Fruit fly (Drosophila melanogaster) whole organism, adult: ENCODE measurements around the gene Jon25Bii.

Experiments used
- CG11617 ChIP-seq: fragments of 200-800 bp; sonication (Bioruptor generic); optimal IDR thresholded peaks from 2 replicates; lab custom pipeline; 2017; ENCODE audit warnings: mild to moderate bottlenecking, missing biosample characterization, missing genetic modification reagents, missing genetic modification characterization
- CG12768 ChIP-seq: fragments of 200-800 bp; sonication (Bioruptor generic); optimal IDR thresholded peaks from 2 replicates; lab custom pipeline; 2017; ENCODE audit warnings: missing biosample characterization, missing genetic modification characterization, mild to moderate bottlenecking, moderate library complexity, missing genetic modification reagents
- CG14711 ChIP-seq: fragments of 200-800 bp; sonication (Bioruptor generic); optimal IDR thresholded peaks from 2 replicates; lab custom pipeline; 2018; ENCODE audit warnings: missing biosample characterization, mild to moderate bottlenecking, missing genetic modification characterization, moderate library complexity
- CG1620 ChIP-seq: fragments of 200-800 bp; sonication (Bioruptor generic); optimal IDR thresholded peaks from 2 replicates; lab custom pipeline; 2016; ENCODE audit warnings: missing biosample characterization, missing genetic modification characterization
- CG33017 ChIP-seq: fragments of 200-800 bp; sonication (Bioruptor generic); optimal IDR thresholded peaks from 2 replicates; lab custom pipeline; 2018; ENCODE audit warnings: missing biosample characterization, mild to moderate bottlenecking, missing genetic modification characterization, moderate library complexity
- CG5204 ChIP-seq: fragments of 200-800 bp; sonication (Bioruptor generic); optimal IDR thresholded peaks from 2 replicates; lab custom pipeline; 2016; ENCODE audit warnings: missing biosample characterization, missing genetic modification characterization
- CG7045 ChIP-seq: fragments of 200-800 bp; sonication (Bioruptor generic); optimal IDR thresholded peaks from 2 replicates; lab custom pipeline; 2017; ENCODE audit warnings: missing biosample characterization, mild to moderate bottlenecking, missing genetic modification characterization
- CG7101 ChIP-seq: fragments of 200-800 bp; sonication (Bioruptor generic); optimal IDR thresholded peaks from 2 replicates; lab custom pipeline; 2018; ENCODE audit warnings: missing biosample characterization, mild to moderate bottlenecking, missing genetic modification characterization, moderate library complexity
- Clk ChIP-seq: fragments of 200-800 bp; sonication (Bioruptor generic); optimal IDR thresholded peaks from 2 replicates; lab custom pipeline; 2017; ENCODE audit warnings: missing biosample characterization, missing genetic modification characterization
- Crg-1 ChIP-seq: fragments of 200-800 bp; sonication (Bioruptor generic); optimal IDR thresholded peaks from 2 replicates; lab custom pipeline; 2016; ENCODE audit warnings: missing biosample characterization, missing genetic modification characterization
- Hr96 ChIP-seq: fragments of 200-800 bp; sonication (Bioruptor generic); optimal IDR thresholded peaks from 2 replicates; lab custom pipeline; 2016; ENCODE audit warnings: missing biosample characterization, missing genetic modification characterization
- Mnt ChIP-seq: fragments of 200-800 bp; sonication (Bioruptor generic); optimal IDR thresholded peaks from 2 replicates; lab custom pipeline; 2016; ENCODE audit warnings: missing biosample characterization, mild to moderate bottlenecking, missing genetic modification characterization
- bab1 ChIP-seq: fragments of 200-800 bp; sonication (Bioruptor generic); optimal IDR thresholded peaks from 3 replicates; lab custom pipeline; 2019; ENCODE audit warnings: missing biosample characterization, mild to moderate bottlenecking, missing genetic modification characterization, moderate library complexity
- cic ChIP-seq: fragments of 200-800 bp; sonication (Bioruptor generic); optimal IDR thresholded peaks from 2 replicates; lab custom pipeline; 2017; ENCODE audit warnings: missing biosample characterization, mild to moderate bottlenecking, missing genetic modification characterization, moderate library complexity
- cnc ChIP-seq, 2 experiments: fragments of >200 bp; optimal IDR thresholded peaks; 2 replicates each; lab custom pipeline; 2017
- kay ChIP-seq: fragments of 200-800 bp; sonication (Bioruptor generic); peaks from one replicate; lab custom pipeline; 2016; ENCODE audit warnings: missing biosample characterization, missing genetic modification characterization, borderline replicate concordance
- ovo ChIP-seq: fragments of 200-800 bp; sonication (Bioruptor generic); optimal IDR thresholded peaks from 2 replicates; lab custom pipeline; 2016; ENCODE audit warnings: missing biosample characterization, missing genetic modification characterization
- pad ChIP-seq: fragments of 200-800 bp; sonication (Bioruptor generic); optimal IDR thresholded peaks from 3 replicates; lab custom pipeline; 2017; ENCODE audit warnings: missing biosample characterization, missing genetic modification characterization, mild to moderate bottlenecking, moderate library complexity, missing genetic modification reagents
- tj ChIP-seq: fragments of 200-800 bp; sonication (Bioruptor generic); optimal IDR thresholded peaks from 3 replicates; lab custom pipeline; 2017; ENCODE audit warnings: missing biosample characterization, mild to moderate bottlenecking, missing genetic modification characterization, moderate library complexity
- toe ChIP-seq: fragments of 200-800 bp; sonication (Bioruptor generic); optimal IDR thresholded peaks from 2 replicates; lab custom pipeline; 2016; ENCODE audit warnings: missing biosample characterization, missing genetic modification characterization

Jon25Bii gene

DNA sequence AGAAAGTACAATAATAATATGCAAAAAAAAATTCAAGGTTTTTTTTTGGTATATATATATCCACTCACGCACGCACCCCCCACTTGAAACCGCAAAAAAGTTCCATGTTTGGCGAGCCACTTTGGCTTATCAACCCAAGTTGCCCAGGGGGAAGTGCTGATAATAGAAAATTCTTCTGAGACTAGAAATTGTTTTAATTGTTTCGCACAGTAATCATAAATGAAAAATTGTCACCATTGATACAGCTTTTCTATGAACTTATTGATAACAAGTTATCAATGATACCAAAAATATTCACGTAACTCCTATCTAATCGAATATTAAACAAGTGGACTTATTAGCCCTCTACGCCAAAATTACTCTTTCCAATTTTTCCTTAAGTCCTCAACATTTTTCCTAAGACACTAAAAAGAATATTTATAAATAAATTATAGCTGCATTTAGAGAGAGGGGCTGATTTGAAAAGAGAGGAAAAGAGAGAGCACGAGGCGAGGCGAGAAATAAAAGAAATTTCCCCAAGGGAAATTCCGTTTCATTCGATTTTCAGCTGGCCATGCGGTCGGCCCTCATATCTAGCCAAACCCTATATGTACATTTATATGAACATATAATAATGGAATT lies 45.7 kb upstream of the Jon25Bii start:
- TF ChIP-seq pad = no peak
- peak; percentile 79 for TF ChIP-seq kay (GFP tag; lab: Kevin White, UChicago)
- no peak for TF ChIP-seq CG7045 (GFP tag; lab: Kevin White, UChicago)
- TF ChIP-seq cic (GFP tag; lab: Kevin White, UChicago) = peak; percentile 8
- no peak for TF ChIP-seq ovo (GFP tag; lab: Kevin White, UChicago)

DNA sequence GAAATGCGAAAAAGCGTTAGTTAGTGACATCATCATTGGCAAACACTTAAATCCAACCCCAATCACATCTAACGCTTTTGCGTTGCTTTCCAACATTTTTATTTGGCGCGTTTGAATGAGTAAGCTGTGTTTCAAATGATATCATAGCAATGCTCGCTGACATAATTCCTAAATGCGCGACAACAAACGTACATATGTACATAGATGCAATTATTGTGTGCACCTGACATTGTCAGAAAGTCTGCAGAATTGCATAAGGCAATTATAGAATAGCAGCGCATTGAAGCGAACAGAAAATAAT lies 45.3 kb upstream of the Jon25Bii start:
- TF ChIP-seq bab1 (GFP tag; lab: Kevin White, UChicago) (no peak), kay (GFP tag; lab: Kevin White, UChicago) (no peak), CG1620 (GFP tag; lab: Kevin White, UChicago) (no peak), toe (GFP tag; lab: Kevin White, UChicago) (no peak), Crg-1 (no peak), pad (no peak), cic (GFP tag; lab: Kevin White, UChicago) (no peak), CG11617 (no peak), CG33017 (tag; lab: Kevin White, UChicago) (no peak), tj (GFP tag; lab: Kevin White, UChicago) (no peak), CG12768 (no peak), cnc (optimal IDR thresholded peaks at IDR 0.05; lab: Kevin White, UChicago) (no peak)

DNA sequence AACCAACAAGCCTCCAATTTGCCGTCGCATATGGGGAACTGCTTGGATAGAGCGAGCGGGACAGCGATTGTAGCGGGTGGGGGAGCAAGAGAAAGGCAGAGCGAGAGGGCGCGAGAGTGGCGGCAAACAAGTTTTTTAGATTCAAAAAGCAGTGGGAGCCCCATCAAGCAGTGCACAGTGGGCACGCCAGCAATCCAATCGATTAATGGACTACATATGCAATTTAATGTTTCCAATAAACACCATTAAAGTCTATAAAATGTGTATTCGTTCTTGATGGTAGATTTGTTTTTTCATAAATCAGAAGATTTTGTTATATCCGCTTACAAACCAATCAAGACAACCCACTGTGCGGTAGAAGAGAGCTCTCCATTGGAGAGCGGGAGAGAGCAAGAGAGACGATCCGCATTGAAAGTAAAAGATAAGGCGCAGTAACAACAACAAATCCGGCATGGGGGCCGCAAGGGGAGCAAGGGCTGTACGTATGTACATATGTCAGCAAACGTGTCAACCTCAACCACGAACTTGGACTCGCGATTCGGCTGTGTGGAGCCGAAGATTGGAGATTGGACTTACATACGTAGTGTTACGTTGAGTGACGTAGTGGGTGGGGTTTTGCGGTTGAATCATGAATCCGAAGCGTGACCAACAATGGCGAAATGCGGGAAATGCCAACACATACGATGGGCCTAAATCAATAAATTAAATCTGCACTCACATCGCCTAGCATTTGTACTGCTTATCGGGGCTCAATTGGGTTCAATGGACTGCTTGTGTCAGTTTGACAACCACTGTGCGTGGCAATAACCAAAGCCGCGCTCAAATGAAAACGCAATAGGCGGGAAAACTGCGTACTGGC lies 44.7 kb upstream of the Jon25Bii start:
- TF ChIP-seq CG12768 (peak; percentile 93), CG14711 (tag; lab: Kevin White, UChicago) (peak; percentile 91), CG7045 (GFP tag; lab: Kevin White, UChicago) (peak; percentile 94), tj (GFP tag; lab: Kevin White, UChicago) (peak; percentile 81), pad (peak; percentile 95), ovo (GFP tag; lab: Kevin White, UChicago) (peak; percentile 84), CG33017 (tag; lab: Kevin White, UChicago) (peak; percentile 93), Clk (peak; percentile 90), CG11617 (peak; percentile 94), kay (GFP tag; lab: Kevin White, UChicago) (peak; percentile 47), Hr96 (GFP tag; lab: Kevin White, UChicago) (peak; percentile 96), CG7101 (tag; lab: Kevin White, UChicago) (peak; percentile 95), bab1 (GFP tag; lab: Kevin White, UChicago) (peak; percentile 92), cnc (optimal IDR thresholded peaks at IDR 0.05; lab: Kevin White, UChicago) (no peak), Mnt (GFP tag; lab: Kevin White, UChicago) (peak; percentile 79), Crg-1 (peak; percentile 79), cic (GFP tag; lab: Kevin White, UChicago) (peak; percentile 95), CG1620 (GFP tag; lab: Kevin White, UChicago) (peak; percentile 92), toe (GFP tag; lab: Kevin White, UChicago) (peak; percentile 51), CG5204 (GFP tag; lab: Kevin White, UChicago) (no peak)

DNA sequence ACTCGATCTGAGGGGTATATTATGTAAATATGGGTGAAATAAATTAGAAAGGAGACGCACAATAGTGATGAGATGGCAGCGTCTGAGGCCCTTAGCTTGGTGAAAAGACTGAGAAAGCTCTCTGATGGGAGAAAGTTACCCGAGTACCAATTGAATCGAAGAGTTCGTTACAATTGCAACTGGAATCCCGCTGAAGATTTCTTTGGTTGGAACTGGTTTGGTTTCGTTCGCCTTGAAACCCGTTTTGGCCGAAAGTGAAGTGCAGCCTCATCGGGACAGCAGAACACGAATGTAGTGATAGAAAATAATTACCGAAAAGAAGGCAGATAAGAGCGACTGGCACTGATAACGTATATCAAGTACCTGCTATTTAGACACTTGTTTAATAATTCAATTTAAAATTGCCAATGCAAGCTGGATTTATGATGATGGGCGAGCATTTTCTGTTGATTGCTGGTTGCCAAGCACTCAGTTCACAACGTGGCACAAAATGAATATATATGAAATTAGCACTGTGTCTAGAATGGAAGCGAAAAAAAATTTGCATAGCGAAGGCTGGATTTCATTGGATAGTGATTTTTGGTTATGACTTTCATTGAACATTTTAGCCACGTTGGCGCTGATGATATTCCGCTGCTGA lies 43.5 kb upstream of the Jon25Bii start:
- TF ChIP-seq tj (GFP tag; lab: Kevin White, UChicago) = peak; percentile 82
- no peak for TF ChIP-seq Hr96 (GFP tag; lab: Kevin White, UChicago)

DNA sequence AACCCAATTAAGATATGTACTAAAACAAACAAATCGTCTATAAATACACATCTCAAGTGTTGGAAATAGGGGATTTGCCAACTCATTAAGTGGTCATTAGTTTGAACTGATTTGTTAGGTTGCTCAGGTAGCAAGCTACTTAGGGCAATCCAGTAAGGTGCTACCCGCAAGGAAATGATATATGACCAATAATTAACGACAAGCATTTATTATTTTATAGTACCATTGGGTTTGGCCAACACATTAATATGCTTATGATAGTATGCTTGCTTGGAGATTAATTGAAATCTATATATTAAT lies 42.9 kb upstream of the Jon25Bii start:
- TF ChIP-seq pad (no peak), tj (GFP tag; lab: Kevin White, UChicago) (no peak), Mnt (GFP tag; lab: Kevin White, UChicago) (no peak), cnc (optimal IDR thresholded peaks at IDR 0.05; lab: Kevin White, UChicago) (no peak), Clk (no peak), cic (GFP tag; lab: Kevin White, UChicago) (no peak), CG12768 (no peak), CG14711 (tag; lab: Kevin White, UChicago) (no peak), bab1 (GFP tag; lab: Kevin White, UChicago) (no peak), kay (GFP tag; lab: Kevin White, UChicago) (no peak), Hr96 (GFP tag; lab: Kevin White, UChicago) (no peak), ovo (GFP tag; lab: Kevin White, UChicago) (no peak), CG7101 (tag; lab: Kevin White, UChicago) (no peak), CG33017 (tag; lab: Kevin White, UChicago) (no peak), CG1620 (GFP tag; lab: Kevin White, UChicago) (no peak), Crg-1 (no peak), toe (GFP tag; lab: Kevin White, UChicago) (no peak)
